Worm (Caenorhabditis elegans) whole organism, young adult: ENCODE results near the gene cox-10.

Experiments used
- B0019.2 ChIP-seq: fragments of 200-800 bp; sonication (Bioruptor generic); conservative IDR thresholded peaks from 2 replicates; pipeline ENCODE4 v1.3.6; 2022; ENCODE audit warnings: missing genetic modification reagents, missing genetic modification characterization, missing compliant biosample characterization
- B0336.3 ChIP-seq: fragments of 200-800 bp; sonication (Bioruptor generic); IDR thresholded peaks from 2 replicates; pipeline ENCODE4 v1.3.6; 2022; ENCODE audit warnings: missing genetic modification characterization, missing compliant biosample characterization
- D2030.7 ChIP-seq: fragments of 200-800 bp; sonication (Bioruptor generic); IDR thresholded peaks from 2 replicates; pipeline ENCODE4 v1.3.6; 2022; ENCODE audit warnings: missing genetic modification reagents, missing genetic modification characterization, missing compliant biosample characterization
- F10E7.11 ChIP-seq: sonication (generic microtip); optimal IDR thresholded peaks from 2 replicates; lab custom pipeline; 2017; ENCODE audit warnings: mild to moderate bottlenecking, missing genetic modification characterization, moderate library complexity, missing compliant biosample characterization
- F49E8.2 ChIP-seq: sonication (generic microtip); optimal IDR thresholded peaks from 3 replicates; lab custom pipeline; 2017; ENCODE audit warnings: missing genetic modification characterization, mild to moderate bottlenecking, missing compliant biosample characterization, antibody characterized with exemption, moderate library complexity; ENCODE audit not compliant: insufficient read depth
- F57A8.1 ChIP-seq: fragments of 200-800 bp; sonication (Bioruptor generic); optimal IDR thresholded peaks from 2 replicates; lab custom pipeline; 2018; ENCODE audit warnings: mild to moderate bottlenecking, missing genetic modification characterization, moderate library complexity, missing compliant biosample characterization
- T26A5.8 ChIP-seq: sonication (generic microtip); optimal IDR thresholded peaks from 2 replicates; lab custom pipeline; 2016; ENCODE audit warnings: missing genetic modification characterization, missing compliant biosample characterization
- Y53F4B.3 ChIP-seq: fragments of 200-800 bp; sonication (Bioruptor generic); IDR thresholded peaks from 2 replicates; pipeline ENCODE4 v1.3.6; 2022; ENCODE audit warnings: missing genetic modification reagents, missing genetic modification characterization, missing compliant biosample characterization
- Y53G8AR.9 ChIP-seq: fragments of 200-800 bp; sonication (Bioruptor generic); conservative IDR thresholded peaks from 2 replicates; pipeline ENCODE4 v1.3.6; 2022; ENCODE audit warnings: missing genetic modification reagents, missing genetic modification characterization, missing compliant biosample characterization
- Y79H2A.3 ChIP-seq: fragments of 200-800 bp; sonication (Bioruptor generic); conservative IDR thresholded peaks from 2 replicates; pipeline ENCODE4 v1.3.6; 2022; ENCODE audit warnings: missing genetic modification reagents, missing genetic modification characterization, missing compliant biosample characterization
- aptf-2 ChIP-seq: fragments of 200-800 bp; sonication (Bioruptor generic); conservative IDR thresholded peaks from 2 replicates; pipeline ENCODE4 v1.3.6; 2022; ENCODE audit warnings: missing genetic modification reagents, missing genetic modification characterization, missing compliant biosample characterization
- ccch-3 ChIP-seq: fragments of 200-800 bp; sonication (Bioruptor generic); optimal IDR thresholded peaks from 2 replicates; lab custom pipeline; 2018; ENCODE audit warnings: mild to moderate bottlenecking, missing genetic modification characterization, missing compliant biosample characterization
- ceh-27 ChIP-seq: fragments of 200-800 bp; sonication (Bioruptor generic); optimal IDR thresholded peaks from 2 replicates; lab custom pipeline; 2018; ENCODE audit warnings: mild to moderate bottlenecking, missing genetic modification characterization, moderate library complexity, missing compliant biosample characterization
- ceh-79 ChIP-seq: sonication (generic microtip); optimal IDR thresholded peaks from 2 replicates; lab custom pipeline; 2017; ENCODE audit warnings: mild to moderate bottlenecking, missing genetic modification characterization, missing compliant biosample characterization
- ceh-91 ChIP-seq: fragments of 200-800 bp; sonication (Bioruptor generic); IDR thresholded peaks from 2 replicates; pipeline ENCODE4 v1.3.6; 2022; ENCODE audit warnings: missing genetic modification reagents, missing genetic modification characterization, missing compliant biosample characterization
- dox-1 ChIP-seq: fragments of 200-800 bp; sonication (Bioruptor generic); IDR thresholded peaks from 2 replicates; pipeline ENCODE4 v1.3.6; 2022; ENCODE audit warnings: missing genetic modification reagents, missing genetic modification characterization, missing compliant biosample characterization
- dpl-1 ChIP-seq: fragments of 150-350 bp; optimal IDR thresholded peaks from 2 replicates; lab custom pipeline; 2014; ENCODE audit warnings: missing biosample characterization, missing genetic modification reagents, missing genetic modification characterization
- egrh-3 ChIP-seq: fragments of 200-800 bp; sonication (Bioruptor generic); IDR thresholded peaks from 2 replicates; pipeline ENCODE4 v1.3.6; 2022; ENCODE audit warnings: missing genetic modification reagents, missing genetic modification characterization, missing compliant biosample characterization
- fkh-3 ChIP-seq: sonication (generic microtip); optimal IDR thresholded peaks from 2 replicates; lab custom pipeline; 2016; ENCODE audit warnings: mild to moderate bottlenecking, missing genetic modification characterization, missing compliant biosample characterization
- hmg-1.2 ChIP-seq: fragments of 200-800 bp; sonication (Bioruptor generic); IDR thresholded peaks from 2 replicates; pipeline ENCODE4 v1.3.6; 2022; ENCODE audit warnings: missing genetic modification reagents, missing genetic modification characterization, missing compliant biosample characterization
- madf-8 ChIP-seq: fragments of 200-800 bp; sonication (Bioruptor generic); conservative IDR thresholded peaks from 2 replicates; pipeline ENCODE4 v1.3.6; 2022; ENCODE audit warnings: missing genetic modification reagents, missing genetic modification characterization, missing compliant biosample characterization
- mcd-1 ChIP-seq: fragments of 200-800 bp; sonication (Bioruptor generic); IDR thresholded peaks from 2 replicates; pipeline ENCODE4 v1.3.6; 2022; ENCODE audit warnings: missing genetic modification reagents, missing genetic modification characterization, missing compliant biosample characterization
- mel-28 ChIP-seq: sonication (generic microtip); optimal IDR thresholded peaks from 2 replicates; lab custom pipeline; 2016; ENCODE audit warnings: borderline replicate concordance, mild to moderate bottlenecking, missing genetic modification characterization, missing compliant biosample characterization
- nfya-1 ChIP-seq: sonication (generic microtip); optimal IDR thresholded peaks from 2 replicates; lab custom pipeline; 2017; ENCODE audit warnings: antibody characterized with exemption, missing compliant biosample characterization, missing genetic modification characterization, borderline replicate concordance; ENCODE audit not compliant: insufficient read depth
- nfya-2 ChIP-seq: fragments of 200-800 bp; sonication (Bioruptor generic); IDR thresholded peaks from 2 replicates; pipeline ENCODE4 v1.3.6; 2022; ENCODE audit warnings: missing genetic modification reagents, missing genetic modification characterization, missing compliant biosample characterization
- nfyb-1 ChIP-seq: fragments of 200-800 bp; sonication (Bioruptor generic); IDR thresholded peaks from 2 replicates; pipeline ENCODE4 v1.3.6; 2022; ENCODE audit warnings: missing genetic modification reagents, missing genetic modification characterization, missing compliant biosample characterization
- pbrm-1 ChIP-seq: fragments of 200-800 bp; sonication (Bioruptor generic); IDR thresholded peaks from 2 replicates; pipeline ENCODE4 v1.3.6; 2022; ENCODE audit warnings: missing genetic modification reagents, missing genetic modification characterization, missing compliant biosample characterization
- pha-4 ChIP-seq: fragments of 150-350 bp; sonication (generic microtip); optimal IDR thresholded peaks from 2 replicates; lab custom pipeline; 2014; ENCODE audit warnings: missing biosample characterization, missing genetic modification reagents, missing genetic modification characterization
- rec-8 ChIP-seq, 2 experiments: sonication (generic microtip); optimal IDR thresholded peaks; 2 replicates each; lab custom pipeline; 2016; ENCODE audit warnings: mild to moderate bottlenecking in 2 of 2, missing genetic modification characterization in 2 of 2, missing genetic modification reagents in 2 of 2, missing genotype in 2 of 2, missing biosample characterization in 1 of 2, missing compliant biosample characterization in 1 of 2, moderate library complexity in 1 of 2
- repo-1 ChIP-seq: sonication (generic microtip); optimal IDR thresholded peaks from 2 replicates; lab custom pipeline; 2017; ENCODE audit warnings: mild to moderate bottlenecking, missing genetic modification characterization, missing compliant biosample characterization
- rpc-1 ChIP-seq, 2 experiments: fragments of 150-350 bp in 1 of 2; sonication (generic microtip) in 1 of 2; optimal IDR thresholded peaks; 2 replicates each; lab custom pipeline; 2014 to 2018; ENCODE audit warnings: missing biosample characterization in 1 of 2, missing genetic modification characterization in 1 of 2, missing genetic modification reagents in 1 of 2, missing genotype in 1 of 2
- sdz-38 ChIP-seq: sonication (generic microtip); optimal IDR thresholded peaks from 2 replicates; lab custom pipeline; 2016; ENCODE audit warnings: missing genotype, missing genetic modification characterization, missing compliant biosample characterization
- snpc-3.4 ChIP-seq: sonication (generic microtip); optimal IDR thresholded peaks from 2 replicates; lab custom pipeline; 2017; ENCODE audit warnings: missing genetic modification characterization, mild to moderate bottlenecking, missing compliant biosample characterization, antibody characterized with exemption, moderate library complexity, missing genotype, missing genetic modification reagents
- snpc-4 ChIP-seq, 5 experiments: fragments of 150-350 bp in 1 of 5; sonication (generic microtip) in 4 of 5; optimal IDR thresholded peaks; 2 replicates each; lab custom pipeline; 2014 to 2018; ENCODE audit warnings: missing genetic modification characterization in 5 of 5, missing biosample characterization in 3 of 5, antibody characterized with exemption in 2 of 5, mild to moderate bottlenecking in 2 of 5, missing compliant biosample characterization in 2 of 5, missing genotype in 2 of 5, moderate library complexity in 2 of 5, missing genetic modification reagents in 1 of 5
- tbp1 ChIP-seq: fragments of 200-800 bp; sonication (Bioruptor generic); optimal IDR thresholded peaks from 2 replicates; lab custom pipeline; 2018; ENCODE audit warnings: mild to moderate bottlenecking, missing genetic modification characterization, missing compliant biosample characterization
- unc-62 ChIP-seq: fragments of 150-350 bp; optimal IDR thresholded peaks from 2 replicates; lab custom pipeline; 2014; ENCODE audit warnings: missing biosample characterization, missing genetic modification reagents, missing genetic modification characterization
- zfh-2 ChIP-seq: fragments of 200-800 bp; sonication (Bioruptor generic); conservative IDR thresholded peaks from 2 replicates; pipeline ENCODE4 v1.3.6; 2022; ENCODE audit warnings: missing genetic modification reagents, missing genetic modification characterization, missing compliant biosample characterization
- ztf-25 ChIP-seq: fragments of 200-800 bp; sonication (Bioruptor generic); IDR thresholded peaks from 2 replicates; pipeline ENCODE4 v1.3.6; 2022; ENCODE audit warnings: missing genetic modification reagents, missing genetic modification characterization, missing compliant biosample characterization
- ztf-26 ChIP-seq: sonication (generic microtip); optimal IDR thresholded peaks from 2 replicates; lab custom pipeline; 2017; ENCODE audit warnings: missing genetic modification characterization, missing compliant biosample characterization
- ztf-28 ChIP-seq: fragments of 200-800 bp; sonication (Bioruptor generic); IDR thresholded peaks from 2 replicates; pipeline ENCODE4 v1.3.6; 2022; ENCODE audit warnings: missing genetic modification reagents, missing genetic modification characterization, missing compliant biosample characterization

Gene cox-10

DNA sequence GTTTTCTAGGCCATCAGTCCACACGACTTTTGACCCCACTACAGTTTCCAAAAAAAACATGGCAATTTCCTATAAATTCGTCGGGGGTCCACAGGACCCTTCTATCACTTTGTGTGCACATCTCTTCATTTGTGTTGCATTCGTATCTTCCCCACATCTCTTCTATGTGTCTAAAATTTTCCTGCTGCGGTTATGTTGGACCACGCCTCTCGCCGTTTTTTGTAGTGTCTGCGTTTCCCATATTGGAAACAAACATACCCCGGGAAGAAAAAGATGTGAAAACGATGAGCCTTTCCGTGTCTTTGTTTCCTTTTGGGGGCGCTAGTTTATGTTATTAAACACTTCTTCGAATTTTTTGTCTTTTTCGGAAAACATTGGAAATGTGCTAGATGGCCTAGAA is 17.8 kb upstream of the cox-10 start:
- TF ChIP-seq snpc-3.4 (tag; lab: Kevin White, UChicago) (no peak), ceh-27 (GFP tag; lab: Kevin White, UChicago) (peak; percentile 15), F49E8.2 (tag; lab: Kevin White, UChicago) (no peak), pha-4 (tag; lab: Kevin White, UChicago) (no peak), dox-1 (no peak)

DNA sequence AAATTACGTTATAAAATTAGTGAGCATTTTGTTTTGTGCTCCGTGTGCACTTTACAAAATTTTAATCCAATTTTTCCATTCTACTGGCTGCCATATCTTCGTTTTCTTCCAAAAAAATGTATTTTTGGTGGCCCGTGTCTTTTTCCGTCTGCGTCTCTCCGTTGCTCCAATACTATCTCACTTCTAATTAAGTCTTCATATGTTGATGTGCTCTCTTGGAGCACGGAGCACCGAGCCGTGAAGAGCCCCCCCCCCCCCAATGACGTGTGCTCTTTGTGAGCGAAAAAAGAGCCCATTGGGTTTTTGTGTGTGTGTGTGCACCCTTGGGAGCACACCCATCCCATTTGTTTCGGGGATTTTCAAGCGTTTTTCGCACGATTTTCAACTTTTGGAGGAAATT is 14.7 kb upstream of the cox-10 start:
- TF ChIP-seq snpc-4 (GFP tag; optimal IDR thresholded peaks at IDR 0.05; lab: Kevin White, UChicago) (no peak), snpc-4 (tag; optimal IDR thresholded peaks at IDR 0.05; lab: Kevin White, UChicago) (no peak), nfyb-1 (GFP tag; lab: Robert Waterston, UW) (no peak), ceh-91 (no peak), ztf-25 (GFP tag; lab: Robert Waterston, UW) (no peak), rec-8 (tag; optimal IDR thresholded peaks at IDR 0.05; lab: Kevin White, UChicago) (no peak), Y79H2A.3 (GFP tag; lab: Robert Waterston, UW) (no peak), hmg-1.2 (peak; percentile 44; the same call in 1 of the 2 replicates), Y53F4B.3 (no peak), mel-28 (tag; lab: Kevin White, UChicago) (no peak), unc-62 (GFP tag; lab: Kevin White, UChicago) (no peak), sdz-38 (tag; lab: Kevin White, UChicago) (no peak), ceh-27 (GFP tag; lab: Kevin White, UChicago) (peak; percentile 11), zfh-2 (GFP tag; lab: Robert Waterston, UW) (peak; percentile 34; the same call in 1 of the 2 replicates), nfya-2 (GFP tag; lab: Robert Waterston, UW) (no peak), F57A8.1 (no peak), dpl-1 (GFP tag; lab: Kevin White, UChicago) (no peak), ztf-26 (tag; lab: Kevin White, UChicago) (no peak), Y53G8AR.9 (no peak), fkh-3 (tag; lab: Kevin White, UChicago) (no peak), ccch-3 (GFP tag; lab: Kevin White, UChicago) (no peak), F10E7.11 (no peak)

DNA sequence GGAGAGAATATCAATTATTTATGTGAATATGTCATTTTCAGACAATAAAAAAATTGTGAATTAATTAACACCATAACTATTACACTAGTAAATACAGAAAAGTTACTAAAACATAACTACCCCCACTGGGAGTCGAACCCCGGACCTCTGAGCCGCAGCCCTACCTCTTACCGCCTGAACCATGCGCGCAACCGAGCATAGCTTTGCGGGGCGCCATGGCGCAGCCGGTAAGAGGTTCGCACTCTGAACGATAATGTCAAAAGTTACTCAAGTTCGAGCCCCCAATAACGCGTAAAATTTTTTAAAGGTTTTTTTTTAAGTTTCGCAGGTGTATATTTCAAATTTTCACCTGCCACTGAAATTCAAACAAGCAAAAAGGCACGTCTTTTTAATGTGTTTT is 13.7 kb upstream of the cox-10 start:
- TF ChIP-seq tbp1 (peak; percentile 0), nfya-1 (tag; lab: Kevin White, UChicago) (no peak), zfh-2 (GFP tag; lab: Robert Waterston, UW) (peak; percentile 61), mcd-1 (GFP tag; lab: Robert Waterston, UW) (0 out of 2 replicates have a peak, but pooled peaks have one; percentile 23)

DNA sequence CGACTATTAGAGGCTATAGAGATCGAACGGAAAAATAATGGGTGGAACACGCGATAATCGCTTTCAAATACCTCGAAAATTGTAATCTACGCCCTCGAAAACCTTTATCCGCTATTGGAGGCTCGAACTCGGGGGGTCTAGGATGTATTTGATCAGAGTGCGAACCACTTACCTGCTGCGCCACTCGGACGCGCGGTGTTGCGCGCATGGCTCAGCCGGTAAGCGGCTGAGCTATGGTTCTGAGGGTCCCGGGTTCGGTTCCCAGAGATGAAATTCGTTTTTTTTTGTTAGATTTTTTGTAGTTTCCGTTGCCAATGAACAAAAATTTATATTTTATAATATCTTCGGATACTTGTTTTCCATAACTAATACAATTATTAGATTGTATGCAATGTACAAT is 11.6 kb upstream of the cox-10 start:
- TF ChIP-seq madf-8 (GFP tag; lab: Robert Waterston, UW) (no peak), aptf-2 (GFP tag; lab: Robert Waterston, UW) (no peak), ccch-3 (GFP tag; lab: Kevin White, UChicago) (no peak), F57A8.1 (no peak), repo-1 (tag; lab: Kevin White, UChicago) (no peak), rpc-1 (optimal IDR thresholded peaks at IDR 0.05; lab: Kevin White, UChicago) (no peak), rpc-1 (tag; optimal IDR thresholded peaks at IDR 0.05; lab: Kevin White, UChicago) (peak; percentile 54), tbp1 (peak; percentile 77), B0019.2 (GFP tag; lab: Robert Waterston, UW) (no peak), mcd-1 (GFP tag; lab: Robert Waterston, UW) (peak; percentile 45), egrh-3 (GFP tag; lab: Robert Waterston, UW) (peak; percentile 51; the same call in 1 of the 2 replicates), D2030.7 (GFP tag; lab: Robert Waterston, UW) (peak; percentile 63), B0336.3 (GFP tag; lab: Robert Waterston, UW) (no peak), zfh-2 (GFP tag; lab: Robert Waterston, UW) (0 out of 2 replicates have a peak, but pooled peaks have one; percentile 33), ceh-79 (tag; lab: Kevin White, UChicago) (no peak), ztf-28 (GFP tag; lab: Robert Waterston, UW) (peak; percentile 90), pbrm-1 (GFP tag; lab: Robert Waterston, UW) (peak; percentile 41; the same call in 1 of the 2 replicates), T26A5.8 (tag; lab: Kevin White, UChicago) (no peak)
